Worm (Caenorhabditis elegans) whole organism, L1 larva: Measurements from ENCODE around the gene W03G1.5.

Source experiments
- C16A3.4 ChIP-seq: fragments of 150-350 bp; optimal IDR thresholded peaks from 2 replicates; lab custom pipeline; 2014; ENCODE audit warnings: missing biosample characterization, missing genetic modification characterization
- F16B12.6 ChIP-seq: fragments of 150-350 bp; optimal IDR thresholded peaks from 2 replicates; lab custom pipeline; 2014; ENCODE audit warnings: missing biosample characterization, missing genetic modification characterization
- aha-1 ChIP-seq: fragments of 150-350 bp; optimal IDR thresholded peaks from 2 replicates; lab custom pipeline; 2014; ENCODE audit warnings: missing biosample characterization, missing genetic modification characterization
- aly-2 ChIP-seq: fragments of 150-350 bp; optimal IDR thresholded peaks from 2 replicates; lab custom pipeline; 2014; ENCODE audit warnings: missing biosample characterization, missing genetic modification characterization
- ama-1 ChIP-seq: fragments of 150-350 bp; optimal IDR thresholded peaks from 2 replicates; lab custom pipeline; 2014
- blmp-1 ChIP-seq: fragments of 150-350 bp; optimal IDR thresholded peaks from 2 replicates; lab custom pipeline; 2014; ENCODE audit warnings: missing biosample characterization, missing genetic modification characterization
- ceh-8 ChIP-seq: fragments of 200-800 bp; sonication (Bioruptor generic); optimal IDR thresholded peaks from 2 replicates; lab custom pipeline; 2018; ENCODE audit warnings: mild to moderate bottlenecking, missing genetic modification characterization, moderate library complexity, missing compliant biosample characterization
- ceh-88 ChIP-seq: fragments of 200-800 bp; sonication (Bioruptor generic); IDR thresholded peaks from 2 replicates; pipeline ENCODE4 v1.3.6; 2022; ENCODE audit warnings: missing genetic modification characterization, missing compliant biosample characterization
- dpl-1 ChIP-seq, 3 experiments: fragments of 150-350 bp in 2 of 3; sonication (generic microtip) in 1 of 3; optimal IDR thresholded peaks; 2 replicates each; lab custom pipeline; 2014 to 2017; ENCODE audit warnings: missing biosample characterization in 3 of 3, missing genetic modification characterization in 3 of 3, missing genetic modification reagents in 3 of 3
- efl-1 ChIP-seq, 4 experiments: fragments of 150-350 bp; optimal IDR thresholded peaks in 3 of 4; peaks in 1 of 4; 1 replicate in 1 of 4; 2 replicates in 3 of 4; lab custom pipeline; 2014; ENCODE audit warnings: missing biosample characterization in 2 of 4, missing genetic modification characterization in 2 of 4, missing genetic modification reagents in 2 of 4
- egl-13 ChIP-seq: sonication (generic microtip); optimal IDR thresholded peaks from 2 replicates; lab custom pipeline; 2016; ENCODE audit warnings: missing genotype, missing genetic modification reagents, missing genetic modification characterization, missing compliant biosample characterization
- elt-3 ChIP-seq, 6 experiments: fragments of 150-350 bp in 1 of 6; sonication (generic microtip); optimal IDR thresholded peaks; 2 replicates each; lab custom pipeline; 2017 to 2018; ENCODE audit warnings: missing biosample characterization in 6 of 6, missing genetic modification characterization in 6 of 6, inconsistent platforms in 1 of 6
- fkh-10 ChIP-seq: sonication (generic microtip); optimal IDR thresholded peaks from 2 replicates; lab custom pipeline; 2017; ENCODE audit warnings: missing biosample characterization, missing genetic modification reagents, missing genetic modification characterization
- fkh-4 ChIP-seq: sonication (generic microtip); optimal IDR thresholded peaks from 2 replicates; lab custom pipeline; 2016; ENCODE audit warnings: missing compliant biosample characterization, missing genetic modification characterization, borderline replicate concordance
- fos-1 ChIP-seq: fragments of 150-350 bp; optimal IDR thresholded peaks from 2 replicates; lab custom pipeline; 2014; ENCODE audit warnings: missing biosample characterization, missing genetic modification characterization
- hlh-4 ChIP-seq: sonication (generic microtip); optimal IDR thresholded peaks from 2 replicates; lab custom pipeline; 2016; ENCODE audit warnings: mild to moderate bottlenecking, missing genetic modification characterization, missing compliant biosample characterization
- hpl-2 ChIP-seq: fragments of 150-350 bp; optimal IDR thresholded peaks from 2 replicates; lab custom pipeline; 2014; ENCODE audit warnings: missing biosample characterization, missing genetic modification reagents, missing genetic modification characterization
- isw-1 ChIP-seq: fragments of 200-800 bp; sonication (Bioruptor generic); IDR thresholded peaks from 2 replicates; pipeline ENCODE4 v1.3.6; 2022; ENCODE audit warnings: missing genetic modification characterization, missing compliant biosample characterization
- jun-1 ChIP-seq: fragments of 150-350 bp; optimal IDR thresholded peaks from 2 replicates; lab custom pipeline; 2014; ENCODE audit warnings: missing biosample characterization, missing genetic modification reagents, missing genetic modification characterization
- lin-13 ChIP-seq: fragments of 150-350 bp; optimal IDR thresholded peaks from 2 replicates; lab custom pipeline; 2014; ENCODE audit warnings: missing biosample characterization, missing genetic modification reagents, missing genetic modification characterization
- lin-14 ChIP-seq: fragments of 200-800 bp; sonication (Bioruptor generic); optimal IDR thresholded peaks from 2 replicates; lab custom pipeline; 2018; ENCODE audit warnings: mild to moderate bottlenecking, missing genetic modification characterization, moderate library complexity, missing compliant biosample characterization
- lin-15B ChIP-seq: fragments of 150-350 bp; sonication (generic microtip); optimal IDR thresholded peaks from 3 replicates; lab custom pipeline; 2014; ENCODE audit warnings: missing biosample characterization, missing genetic modification characterization
- lsy-2 ChIP-seq, 2 experiments: fragments of 150-350 bp; optimal IDR thresholded peaks; 2 replicates each; lab custom pipeline; 2014; ENCODE audit warnings: missing biosample characterization in 2 of 2, missing genetic modification characterization in 2 of 2
- mab-9 ChIP-seq: fragments of 200-800 bp; sonication (Bioruptor generic); IDR thresholded peaks from 2 replicates; pipeline ENCODE4 v1.3.6; 2022; ENCODE audit warnings: missing genetic modification reagents, missing genetic modification characterization, missing compliant biosample characterization
- mdl-1 ChIP-seq, 2 experiments: fragments of 150-350 bp; optimal IDR thresholded peaks; 2 replicates each; lab custom pipeline; 2014 to 2017; ENCODE audit warnings: missing biosample characterization in 2 of 2, missing genetic modification characterization in 2 of 2, inconsistent platforms in 1 of 2
- mef-2 ChIP-seq: fragments of 150-350 bp; optimal IDR thresholded peaks from 2 replicates; lab custom pipeline; 2014; ENCODE audit warnings: missing biosample characterization, missing genetic modification characterization
- mep-1 ChIP-seq: fragments of 150-350 bp; optimal IDR thresholded peaks from 2 replicates; lab custom pipeline; 2014; ENCODE audit warnings: missing biosample characterization, missing genetic modification characterization
- nhr-11 ChIP-seq: fragments of 150-350 bp; optimal IDR thresholded peaks from 2 replicates; lab custom pipeline; 2014; ENCODE audit warnings: missing biosample characterization, missing genetic modification characterization
- nhr-28 ChIP-seq: fragments of 150-350 bp; optimal IDR thresholded peaks from 2 replicates; lab custom pipeline; 2014; ENCODE audit warnings: missing biosample characterization, missing genetic modification characterization
- nhr-71 ChIP-seq: sonication (generic microtip); optimal IDR thresholded peaks from 2 replicates; lab custom pipeline; 2016; ENCODE audit warnings: mild to moderate bottlenecking, missing genetic modification characterization, moderate library complexity, missing compliant biosample characterization
- nhr-76 ChIP-seq: sonication (generic microtip); optimal IDR thresholded peaks from 2 replicates; lab custom pipeline; 2017; ENCODE audit warnings: missing biosample characterization, missing genetic modification characterization
- nhr-77 ChIP-seq: fragments of 150-350 bp; optimal IDR thresholded peaks from 2 replicates; lab custom pipeline; 2014; ENCODE audit warnings: missing biosample characterization, missing genetic modification characterization
- nhr-85 ChIP-seq: sonication (generic microtip); peaks from one replicate; lab custom pipeline; 2016; ENCODE audit warnings: missing genetic modification characterization, inconsistent platforms, missing compliant biosample characterization
- nhr-90 ChIP-seq: sonication (generic microtip); optimal IDR thresholded peaks from 2 replicates; lab custom pipeline; 2016; ENCODE audit warnings: mild to moderate bottlenecking, missing genetic modification characterization, missing compliant biosample characterization; ENCODE audit not compliant: poor library complexity
- pax-3 ChIP-seq: fragments of 200-800 bp; sonication (Bioruptor generic); optimal IDR thresholded peaks from 2 replicates; lab custom pipeline; 2018; ENCODE audit warnings: mild to moderate bottlenecking, missing genetic modification characterization, moderate library complexity, missing compliant biosample characterization
- pqm-1 ChIP-seq: sonication (generic microtip); optimal IDR thresholded peaks from 3 replicates; lab custom pipeline; 2017; ENCODE audit warnings: missing biosample characterization, missing genetic modification characterization
- rnt-1 ChIP-seq: sonication (generic microtip); optimal IDR thresholded peaks from 2 replicates; lab custom pipeline; 2016; ENCODE audit warnings: mild to moderate bottlenecking, missing genetic modification characterization, moderate library complexity, missing compliant biosample characterization
- snpc-4 ChIP-seq: fragments of 150-350 bp; optimal IDR thresholded peaks from 2 replicates; lab custom pipeline; 2014; ENCODE audit warnings: missing biosample characterization, missing genetic modification characterization
- snu-23 ChIP-seq: sonication (generic microtip); optimal IDR thresholded peaks from 2 replicates; lab custom pipeline; 2016; ENCODE audit warnings: missing genetic modification characterization, missing compliant biosample characterization
- tbx-2 ChIP-seq: sonication (generic microtip); optimal IDR thresholded peaks from 2 replicates; lab custom pipeline; 2016; ENCODE audit warnings: missing genetic modification characterization, missing compliant biosample characterization
- tlp-1 ChIP-seq: fragments of 150-350 bp; optimal IDR thresholded peaks from 2 replicates; lab custom pipeline; 2014; ENCODE audit warnings: missing biosample characterization, missing genetic modification characterization
- unc-130 ChIP-seq: fragments of 150-350 bp; optimal IDR thresholded peaks from 2 replicates; lab custom pipeline; 2017; ENCODE audit warnings: missing biosample characterization, missing genetic modification characterization, inconsistent platforms
- unc-30 ChIP-seq: sonication (generic microtip); optimal IDR thresholded peaks from 2 replicates; lab custom pipeline; 2017; ENCODE audit warnings: missing biosample characterization, missing genetic modification characterization
- unc-62 ChIP-seq: fragments of 150-350 bp; optimal IDR thresholded peaks from 2 replicates; lab custom pipeline; 2014; ENCODE audit warnings: missing biosample characterization, missing genetic modification reagents, missing genetic modification characterization
- unc-98 ChIP-seq: fragments of 200-800 bp; sonication (Bioruptor generic); IDR thresholded peaks from 2 replicates; pipeline ENCODE4 v1.3.6; 2022; ENCODE audit warnings: missing genetic modification characterization, missing compliant biosample characterization
- vab-15 ChIP-seq: sonication (generic microtip); optimal IDR thresholded peaks from 2 replicates; lab custom pipeline; 2017; ENCODE audit warnings: missing genotype, mild to moderate bottlenecking, missing genetic modification characterization, missing compliant biosample characterization
- zag-1 ChIP-seq: fragments of 150-350 bp; optimal IDR thresholded peaks from 2 replicates; lab custom pipeline; 2014; ENCODE audit warnings: missing biosample characterization, missing genetic modification characterization
- zip-4 ChIP-seq: fragments of 200-800 bp; sonication (Bioruptor generic); optimal IDR thresholded peaks from 2 replicates; lab custom pipeline; 2018; ENCODE audit warnings: mild to moderate bottlenecking, missing genetic modification characterization, moderate library complexity, missing compliant biosample characterization
- ztf-11 ChIP-seq, 2 experiments: sonication (generic microtip); optimal IDR thresholded peaks; 2 replicates each; lab custom pipeline; 2016 to 2017; ENCODE audit warnings: missing genetic modification characterization in 2 of 2, missing biosample characterization in 1 of 2, missing compliant biosample characterization in 1 of 2
- ztf-4 ChIP-seq: fragments of 150-350 bp; optimal IDR thresholded peaks from 2 replicates; lab custom pipeline; 2014; ENCODE audit warnings: missing biosample characterization, missing genetic modification characterization

The W03G1.5 gene

DNA sequence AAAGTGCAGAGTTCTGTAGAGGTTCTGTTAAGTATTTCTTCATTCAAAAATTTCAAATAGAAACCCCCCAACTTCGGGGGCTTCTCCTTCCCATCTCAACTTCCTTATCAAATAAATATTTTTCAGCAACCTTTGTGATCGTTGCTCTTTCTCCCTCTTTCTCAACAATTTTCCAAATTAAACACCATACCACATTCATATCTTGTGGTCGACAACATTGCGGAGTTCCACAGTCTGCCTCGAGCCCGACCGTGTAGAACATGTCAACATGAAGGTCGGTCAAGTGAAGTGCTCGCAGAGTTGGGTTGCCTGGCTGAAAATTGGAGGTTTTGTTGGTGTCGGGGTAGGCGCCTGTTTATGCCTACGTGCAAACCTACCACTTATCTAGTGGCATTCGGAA, 16.3 kb upstream of the W03G1.5 start:
- no peak for TF ChIP-seq mef-2
- no peak for TF ChIP-seq nhr-85 (tag; lab: Kevin White, UChicago)
- no peak for TF ChIP-seq lsy-2 (tag; optimal IDR thresholded peaks at IDR 0.05; lab: Kevin White, UChicago)
- TF ChIP-seq pqm-1 (tag; lab: Kevin White, UChicago), result no peak
- TF ChIP-seq hpl-2 (GFP tag; lab: Kevin White, UChicago), result no peak
- TF ChIP-seq lin-15B (tag; lab: Kevin White, UChicago), result no peak
- no peak for TF ChIP-seq ztf-11 (tag; optimal IDR thresholded peaks at IDR 0.05; lab: Kevin White, UChicago)
- TF ChIP-seq tlp-1 (tag; lab: Kevin White, UChicago), result no peak
- TF ChIP-seq lin-14 (GFP tag; lab: Kevin White, UChicago), result no peak
- no peak for TF ChIP-seq fos-1 (tag; lab: Kevin White, UChicago)
- no peak for TF ChIP-seq snpc-4 (tag; lab: Kevin White, UChicago)
- TF ChIP-seq nhr-28 (tag; lab: Kevin White, UChicago), result no peak
- no peak for TF ChIP-seq ama-1 (lab: Kevin White, UChicago)
- TF ChIP-seq, all 84 proteins: peak for 0

DNA sequence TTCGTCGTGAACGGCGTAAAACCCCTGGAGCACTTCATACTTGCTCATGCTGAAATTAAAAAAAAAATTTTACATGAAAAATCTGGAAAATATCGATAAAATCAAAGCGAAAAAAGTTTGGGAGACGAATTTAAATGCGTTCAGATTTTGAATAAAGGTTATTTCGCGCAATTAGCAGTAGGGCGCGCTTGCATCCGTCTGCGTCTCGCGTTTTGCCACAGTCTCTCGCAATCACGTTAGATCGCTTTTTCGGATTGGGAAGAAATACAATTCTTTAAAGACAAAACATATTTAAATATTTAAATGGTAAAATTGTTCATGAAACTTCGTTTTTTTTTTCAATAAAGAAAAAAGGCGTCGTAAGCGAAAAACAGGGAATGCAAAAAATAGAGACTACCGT, 13.1 kb upstream of the W03G1.5 start, which contains the start of gene pig-1:
Gene pig-1 (minus strand): TSS at position 49 of the 400 bp plus-strand sequence.
- TF ChIP-seq zip-4 (GFP tag; lab: Kevin White, UChicago) (no peak), tbx-2 (tag; lab: Kevin White, UChicago) (peak; percentile 77), mef-2 (no peak), ztf-4 (tag; lab: Kevin White, UChicago) (no peak), nhr-76 (no peak), vab-15 (tag; lab: Kevin White, UChicago) (peak; percentile 86), egl-13 (peak; percentile 56), jun-1 (tag; lab: Kevin White, UChicago) (peak; percentile 34), unc-62 (GFP tag; lab: Kevin White, UChicago) (no peak), lin-13 (peak; percentile 62), lsy-2 (tag; optimal IDR thresholded peaks at IDR 0.05; lab: Kevin White, UChicago) (peak; percentile 83 to 85), unc-98 (GFP tag; lab: Robert Waterston, UW) (no peak), snu-23 (GFP tag; lab: Kevin White, UChicago) (peak; percentile 79), unc-30 (no peak), aly-2 (no peak), hpl-2 (GFP tag; lab: Kevin White, UChicago) (no peak), mab-9 (GFP tag; lab: Robert Waterston, UW) (no peak), ceh-88 (GFP tag; lab: Robert Waterston, UW) (no peak), dpl-1 (GFP tag; optimal IDR thresholded peaks at IDR 0.05; lab: Kevin White, UChicago) (peak; percentile 86 to 93 (median 92)), zag-1 (no peak), nhr-11 (tag; lab: Kevin White, UChicago) (no peak), pqm-1 (tag; lab: Kevin White, UChicago) (no peak), isw-1 (GFP tag; lab: Robert Waterston, UW) (peak; percentile 46), rnt-1 (peak; percentile 86), F16B12.6 (tag; lab: Kevin White, UChicago) (peak; percentile 47), fkh-4 (tag; lab: Kevin White, UChicago) (no peak), unc-130 (peak; percentile 92), hlh-4 (tag; lab: Kevin White, UChicago) (no peak), pax-3 (no peak), nhr-77 (tag; lab: Kevin White, UChicago) (no peak), mdl-1 (tag; optimal IDR thresholded peaks at IDR 0.05; lab: Kevin White, UChicago) (peak in 1 of 2 experiments; percentile 83), lin-15B (tag; lab: Kevin White, UChicago) (peak; percentile 68), lin-14 (GFP tag; lab: Kevin White, UChicago) (peak; percentile 83), nhr-85 (tag; lab: Kevin White, UChicago) (peak; percentile 80), nhr-71 (tag; lab: Kevin White, UChicago) (peak; percentile 85), C16A3.4 (tag; lab: Kevin White, UChicago) (peak; percentile 80), aha-1 (tag; lab: Kevin White, UChicago) (peak; percentile 39), nhr-90 (tag; lab: Kevin White, UChicago) (peak; percentile 79), mep-1 (tag; lab: Kevin White, UChicago) (peak; percentile 90), efl-1 (optimal IDR thresholded peaks at IDR 0.05; lab: Kevin White, UChicago) (peak; percentile 94 to 97), efl-1 (GFP tag; optimal IDR thresholded peaks at IDR 0.05 in 1 of 2; lab: Kevin White, UChicago) (peak; percentile 93 to 99), fkh-10 (no peak), ceh-8 (GFP tag; lab: Kevin White, UChicago) (peak; percentile 45), elt-3 (tag; optimal IDR thresholded peaks at IDR 0.05; lab: Kevin White, UChicago) (peak in 2 of 6 experiments; percentile 36 to 72), ztf-11 (tag; optimal IDR thresholded peaks at IDR 0.05; lab: Kevin White, UChicago) (peak in 1 of 2 experiments; percentile 52), nhr-28 (tag; lab: Kevin White, UChicago) (no peak), blmp-1 (tag; lab: Kevin White, UChicago) (no peak)
